Worm (Caenorhabditis elegans): ENCODE measurements around the gene R13A1.3.
"Not testable (repeated sequence)": the region's sequence is repeated elsewhere in the genome, so short reads cannot be mapped to it uniquely, and the experiment has no call there.

DNA sequence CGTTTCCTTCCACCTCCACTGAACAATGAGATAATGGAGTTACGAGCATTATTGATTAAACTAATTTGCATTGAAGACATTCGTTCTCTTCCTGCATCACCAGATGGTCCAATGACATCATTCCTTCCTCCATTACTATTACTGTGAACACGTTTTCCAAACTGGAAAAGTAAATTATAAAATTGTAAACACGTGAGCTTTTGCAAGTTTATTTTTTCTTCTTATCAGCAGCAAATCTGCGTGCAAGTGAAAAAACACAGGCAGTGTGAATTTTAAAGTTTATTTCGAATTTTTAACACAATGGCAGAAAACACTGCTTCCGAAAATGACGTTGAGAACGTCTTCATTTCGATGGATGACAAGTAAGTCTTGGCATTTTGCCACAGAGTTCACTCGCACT is 43.4 kb downstream of the R13A1.3 start, which contains the start of gene D2024.1:
- TF ChIP-seq him-1, dao-5, W03F9.2 (tag; optimal IDR thresholded peaks at IDR 0.05): not testable (repeated sequence)
